Fruit fly (Drosophila melanogaster) whole organism, adult: Measurements from ENCODE around the gene CG43694.

Experiments
- CG11617 ChIP-seq: fragments of 200-800 bp; sonication (Bioruptor generic); optimal IDR thresholded peaks from 2 replicates; lab custom pipeline; 2017; ENCODE audit warnings: mild to moderate bottlenecking, missing biosample characterization, missing genetic modification reagents, missing genetic modification characterization
- CG14711 ChIP-seq: fragments of 200-800 bp; sonication (Bioruptor generic); optimal IDR thresholded peaks from 2 replicates; lab custom pipeline; 2018; ENCODE audit warnings: missing biosample characterization, mild to moderate bottlenecking, missing genetic modification characterization, moderate library complexity
- CG33017 ChIP-seq: fragments of 200-800 bp; sonication (Bioruptor generic); optimal IDR thresholded peaks from 2 replicates; lab custom pipeline; 2018; ENCODE audit warnings: missing biosample characterization, mild to moderate bottlenecking, missing genetic modification characterization, moderate library complexity
- CG7045 ChIP-seq: fragments of 200-800 bp; sonication (Bioruptor generic); optimal IDR thresholded peaks from 2 replicates; lab custom pipeline; 2017; ENCODE audit warnings: missing biosample characterization, mild to moderate bottlenecking, missing genetic modification characterization
- CG7101 ChIP-seq: fragments of 200-800 bp; sonication (Bioruptor generic); optimal IDR thresholded peaks from 2 replicates; lab custom pipeline; 2018; ENCODE audit warnings: missing biosample characterization, mild to moderate bottlenecking, missing genetic modification characterization, moderate library complexity
- Hr96 ChIP-seq: fragments of 200-800 bp; sonication (Bioruptor generic); optimal IDR thresholded peaks from 2 replicates; lab custom pipeline; 2016; ENCODE audit warnings: missing biosample characterization, missing genetic modification characterization
- bab1 ChIP-seq: fragments of 200-800 bp; sonication (Bioruptor generic); optimal IDR thresholded peaks from 3 replicates; lab custom pipeline; 2019; ENCODE audit warnings: missing biosample characterization, mild to moderate bottlenecking, missing genetic modification characterization, moderate library complexity
- cic ChIP-seq: fragments of 200-800 bp; sonication (Bioruptor generic); optimal IDR thresholded peaks from 2 replicates; lab custom pipeline; 2017; ENCODE audit warnings: missing biosample characterization, mild to moderate bottlenecking, missing genetic modification characterization, moderate library complexity
- kay ChIP-seq: fragments of 200-800 bp; sonication (Bioruptor generic); peaks from one replicate; lab custom pipeline; 2016; ENCODE audit warnings: missing biosample characterization, missing genetic modification characterization, borderline replicate concordance
- tj ChIP-seq: fragments of 200-800 bp; sonication (Bioruptor generic); optimal IDR thresholded peaks from 3 replicates; lab custom pipeline; 2017; ENCODE audit warnings: missing biosample characterization, mild to moderate bottlenecking, missing genetic modification characterization, moderate library complexity
- toe ChIP-seq: fragments of 200-800 bp; sonication (Bioruptor generic); optimal IDR thresholded peaks from 2 replicates; lab custom pipeline; 2016; ENCODE audit warnings: missing biosample characterization, missing genetic modification characterization

dm6 chr3R:23383723-23384122, 42.1 kb downstream of the CG43694 start:
- TF ChIP-seq Hr96 (GFP tag; lab: Kevin White, UChicago) = no peak
- TF ChIP-seq toe (GFP tag; lab: Kevin White, UChicago) = no peak
- no peak for TF ChIP-seq kay (GFP tag; lab: Kevin White, UChicago)
- TF ChIP-seq CG33017 (tag; lab: Kevin White, UChicago) = no peak
- TF ChIP-seq CG7101 (tag; lab: Kevin White, UChicago) = no peak
- TF ChIP-seq bab1 (GFP tag; lab: Kevin White, UChicago) = no peak
- no peak for TF ChIP-seq cic
- no peak for TF ChIP-seq tj (GFP tag; lab: Kevin White, UChicago)
- TF ChIP-seq CG7045 = no peak
- no peak for TF ChIP-seq CG14711 (tag; lab: Kevin White, UChicago)
- no peak for TF ChIP-seq CG11617 (GFP tag; lab: Kevin White, UChicago)
